Worm (Caenorhabditis elegans) whole organism, late embryonic: Measurements from ENCODE around the gene sru-48.

Experiments
- ceh-22 ChIP-seq: sonication (generic microtip); optimal IDR thresholded peaks from 2 replicates; lab custom pipeline; 2017; ENCODE audit warnings: missing biosample characterization, missing genetic modification characterization
- lin-11 ChIP-seq: fragments of 200-800 bp; sonication (Bioruptor generic); optimal IDR thresholded peaks from 2 replicates; lab custom pipeline; 2018; ENCODE audit warnings: mild to moderate bottlenecking, missing genetic modification characterization, missing compliant biosample characterization

DNA sequence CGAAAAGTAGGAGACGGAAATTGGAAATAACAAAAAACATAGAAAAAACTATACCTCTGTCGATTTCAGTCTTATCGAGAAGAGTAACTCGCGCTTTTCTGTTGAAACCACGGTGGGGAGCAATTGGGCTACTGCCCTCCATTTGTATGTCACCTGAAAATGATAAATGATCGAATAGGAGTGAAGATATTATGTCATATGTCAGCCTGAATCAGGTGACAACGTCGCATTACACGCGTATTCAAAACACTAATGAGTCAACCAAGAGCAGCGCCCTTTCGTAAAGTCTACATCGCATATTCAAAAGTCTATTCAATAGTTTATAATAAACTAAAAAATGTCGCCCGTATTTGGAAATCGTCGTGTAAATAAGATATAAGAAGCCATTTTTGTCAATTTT, 27.0 kb upstream of the sru-48 start:
- TF ChIP-seq lin-11 (tag; lab: Kevin White, UChicago) (no peak), ceh-22 (tag; lab: Kevin White, UChicago) (no peak)
